Fruit fly (Drosophila melanogaster) whole organism: ENCODE measurements around the gene OtopLc.

ENCODE experiments used
- CG8478 ChIP-seq: fragments of >200 bp; optimal IDR thresholded peaks from 2 replicates; lab custom pipeline; 2018; ENCODE audit warnings: inconsistent platforms
- Dll ChIP-seq: fragments of >200 bp; optimal IDR thresholded peaks from 2 replicates; lab custom pipeline; 2017
- EcR ChIP-seq, 2 experiments: fragments of >200 bp; optimal IDR thresholded peaks; 2 replicates each; lab custom pipeline; 2017; ENCODE audit warnings: missing biosample characterization in 2 of 2, missing genetic modification characterization in 2 of 2, missing genetic modification reagents in 2 of 2
- pan ChIP-seq: fragments of >200 bp; optimal IDR thresholded peaks from 2 replicates; lab custom pipeline; 2017
- psq ChIP-seq: fragments of >200 bp; optimal IDR thresholded peaks from 2 replicates; lab custom pipeline; 2017
- usp ChIP-seq: fragments of >200 bp; optimal IDR thresholded peaks from 2 replicates; lab custom pipeline; 2017; ENCODE audit warnings: missing biosample characterization, missing genetic modification characterization, mixed read lengths

Gene OtopLc

dm6 chrX:5679933-5680667, 17.4 kb upstream of the OtopLc start, which contains the start of the genes Tre1 and Gr5a:
Gene Tre1 (minus strand): TSS chrX:5679977.
Gene Gr5a (plus strand): TSS chrX:5680617.
- TF ChIP-seq Dll (lab: Kevin White, UChicago) (no peak), CG8478 (lab: Kevin White, UChicago) (no peak), pan (no peak), psq (no peak), EcR (GFP tag; optimal IDR thresholded peaks at IDR 0.05; lab: Kevin White, UChicago) (no peak), usp (no peak)

dm6 chrX:5679079-5679932, 16.6 kb upstream of the OtopLc start:
- TF ChIP-seq pan (no peak), CG8478 (lab: Kevin White, UChicago) (no peak), EcR (GFP tag; optimal IDR thresholded peaks at IDR 0.05; lab: Kevin White, UChicago) (no peak), usp (no peak), psq (no peak), Dll (lab: Kevin White, UChicago) (no peak)

- TF ChIP-seq pan (no peak), usp (no peak), Dll (lab: Kevin White, UChicago) (no peak), CG8478 (lab: Kevin White, UChicago) (no peak), psq (no peak), EcR (GFP tag; optimal IDR thresholded peaks at IDR 0.05; lab: Kevin White, UChicago) (no peak)
These were observed 15.5 kb upstream of the OtopLc start for dm6 chrX:5678178-5678470.

dm6 chrX:5677400-5678177, 14.9 kb upstream of the OtopLc start:
- TF ChIP-seq EcR (GFP tag; optimal IDR thresholded peaks at IDR 0.05; lab: Kevin White, UChicago), result no peak
- no peak for TF ChIP-seq Dll (lab: Kevin White, UChicago)
- no peak for TF ChIP-seq usp

- TF ChIP-seq Dll (lab: Kevin White, UChicago), result no peak
These were observed 14.2 kb upstream of the OtopLc start for dm6 chrX:5676855-5677254.

dm6 chrX:5672243-5673051, 9.8 kb upstream of the OtopLc start, which contains the start of gene RpL35:
Gene RpL35 (plus strand): TSS chrX:5672401.
- TF ChIP-seq EcR (GFP tag; optimal IDR thresholded peaks at IDR 0.05; lab: Kevin White, UChicago), result no peak
- TF ChIP-seq pan, result no peak
- no peak for TF ChIP-seq psq
- TF ChIP-seq Dll (lab: Kevin White, UChicago), result no peak
- TF ChIP-seq CG8478 (lab: Kevin White, UChicago), result no peak
- no peak for TF ChIP-seq usp

- TF ChIP-seq EcR (GFP tag; optimal IDR thresholded peaks at IDR 0.05; lab: Kevin White, UChicago) (no peak), CG8478 (lab: Kevin White, UChicago) (no peak)
These were observed 8.9 kb upstream of the OtopLc start, which contains the start of gene Rab18 for dm6 chrX:5671537-5672029. Gene Rab18 (minus strand): TSS chrX:5671812.

- TF ChIP-seq psq, result no peak
- no peak for TF ChIP-seq pan
- TF ChIP-seq Dll (lab: Kevin White, UChicago), result no peak
- TF ChIP-seq CG8478 (lab: Kevin White, UChicago), result no peak
- TF ChIP-seq EcR (GFP tag; optimal IDR thresholded peaks at IDR 0.05; lab: Kevin White, UChicago), result no peak
- TF ChIP-seq usp, result no peak
These were observed 3.2 kb upstream of the OtopLc start, which contains the start of the genes Sirt4 and CG4119 for dm6 chrX:5665902-5666301. Gene Sirt4 (minus strand): TSS chrX:5665940. Gene CG4119 (plus strand): TSS chrX:5666052.

- no peak for TF ChIP-seq CG8478 (lab: Kevin White, UChicago)
- TF ChIP-seq Dll (lab: Kevin White, UChicago), result no peak
- TF ChIP-seq usp, result no peak
- TF ChIP-seq EcR (GFP tag; optimal IDR thresholded peaks at IDR 0.05; lab: Kevin White, UChicago), result no peak
- TF ChIP-seq pan, result no peak
- no peak for TF ChIP-seq psq
These were observed 1.6 kb upstream of the OtopLc start for dm6 chrX:5664222-5664621.

- TF ChIP-seq Dll (lab: Kevin White, UChicago), result no peak
These were observed 690 bp downstream of the OtopLc start for dm6 chrX:5661971-5662370.

dm6 chrX:5649998-5650397, 12.7 kb downstream of the OtopLc start:
- TF ChIP-seq pan (no peak), Dll (lab: Kevin White, UChicago) (no peak), usp (no peak)

dm6 chrX:5649387-5649786, 13.3 kb downstream of the OtopLc start:
- TF ChIP-seq usp (no peak), CG8478 (lab: Kevin White, UChicago) (no peak), pan (no peak), Dll (lab: Kevin White, UChicago) (no peak), EcR (GFP tag; optimal IDR thresholded peaks at IDR 0.05; lab: Kevin White, UChicago) (no peak), psq (no peak)
